Worm (Caenorhabditis elegans): ENCODE measurements around the gene srz-38.

DNA sequence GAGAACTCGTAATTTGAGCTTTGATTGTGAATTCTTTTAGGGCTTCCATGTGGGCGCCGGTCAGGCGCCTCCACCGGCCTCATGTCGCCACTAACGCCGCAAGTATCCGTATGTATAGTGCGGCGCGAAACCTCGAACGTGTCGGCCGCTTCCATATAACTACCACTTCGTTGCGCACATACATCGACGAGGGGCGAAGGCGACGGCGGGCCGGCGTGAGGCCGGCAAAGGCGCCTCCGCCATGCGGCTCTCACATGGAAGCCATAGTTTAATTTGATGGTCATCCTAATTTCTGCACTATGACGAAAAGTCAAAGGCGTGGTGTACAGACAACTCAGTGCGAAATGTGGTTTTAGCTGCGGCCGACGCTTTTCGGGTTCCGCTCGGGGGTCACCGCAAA lies 25.0 kb upstream of the srz-38 start:
- TF ChIP-seq ztf-29 (GFP tag; IDR thresholded peaks at IDR 0.05) (no peak), med-1 (GFP tag; optimal IDR thresholded peaks at IDR 0.05; ENCODE audit: insufficient read depth) (no peak), flt-1 (GFP tag; IDR thresholded peaks at IDR 0.05) (no peak), ztf-23 (GFP tag; IDR thresholded peaks at IDR 0.05) (no peak), klf-2 (GFP tag; conservative IDR thresholded peaks at IDR 0.05) (no peak)
